Worm (Caenorhabditis elegans): ENCODE data around the gene ZK507.1.

The ZK507.1 gene

DNA sequence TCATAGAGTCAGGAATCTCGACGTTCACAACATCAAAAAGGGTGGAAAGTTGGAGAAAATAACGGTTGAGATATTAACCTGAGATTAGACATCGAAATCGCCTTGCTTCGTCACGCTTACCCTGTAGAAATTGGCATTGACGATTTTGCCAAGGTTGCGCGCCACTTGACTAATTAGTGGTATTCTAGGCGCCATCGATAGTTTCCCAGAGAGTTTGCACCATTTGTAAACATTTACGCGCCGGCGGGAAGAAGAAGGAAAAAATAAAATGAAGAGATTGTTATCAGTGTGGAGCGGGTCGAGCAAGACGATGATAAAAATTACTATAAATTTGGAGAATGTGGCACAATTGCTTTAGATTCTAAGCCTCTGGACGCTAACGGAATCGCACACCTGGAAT is 9.2 kb upstream of the ZK507.1 start:
- TF ChIP-seq ama-1 (optimal IDR thresholded peaks at IDR 0.05) (no peak), B0310.2 (tag; optimal IDR thresholded peaks at IDR 0.05) (no peak), pes-1 (GFP tag; IDR thresholded peaks at IDR 0.05) (no peak), tbx-37 (GFP tag; conservative IDR thresholded peaks at IDR 0.05) (no peak), hmg-4 (GFP tag; optimal IDR thresholded peaks at IDR 0.05) (no peak), ets-7 (tag; optimal IDR thresholded peaks at IDR 0.05) (no peak), F13C5.2 (tag; optimal IDR thresholded peaks at IDR 0.05) (no peak)

DNA sequence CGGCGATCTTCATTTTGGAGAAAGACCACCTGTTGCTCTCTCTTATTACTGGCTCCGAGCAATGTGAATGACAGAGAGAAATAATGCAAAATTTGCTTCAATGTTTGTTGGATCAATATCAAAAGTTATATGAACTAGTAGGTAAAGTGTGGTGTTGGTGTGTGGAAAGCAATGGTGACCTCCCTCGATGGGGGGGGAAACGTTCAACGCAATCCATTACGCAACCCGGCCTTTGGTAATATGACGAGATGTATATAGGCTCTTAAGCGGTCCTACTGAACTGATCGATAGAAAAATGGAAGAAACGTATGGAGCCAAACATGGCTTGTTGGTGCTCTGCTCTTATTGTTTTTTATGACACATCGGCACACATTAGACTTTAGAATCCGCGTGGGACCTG is 8.6 kb upstream of the ZK507.1 start:
- TF ChIP-seq ceh-36 (tag; optimal IDR thresholded peaks at IDR 0.05) (peak; percentile 16), tra-4 (tag; optimal IDR thresholded peaks at IDR 0.05) (no peak)

ce11 chrIII:9109172-9109571 is 8.1 kb upstream of the ZK507.1 start, which contains the start of gene cya-1:
cya-1 (minus strand) TSS chrIII:9109272.
- no peak for TF ChIP-seq F13C5.2 (tag; optimal IDR thresholded peaks at IDR 0.05)
- no peak for TF ChIP-seq ets-7 (tag; optimal IDR thresholded peaks at IDR 0.05)
- TF ChIP-seq hmbx-1 (tag; optimal IDR thresholded peaks at IDR 0.05): no peak
- no peak for TF ChIP-seq ceh-36 (tag; optimal IDR thresholded peaks at IDR 0.05)
- TF ChIP-seq hmg-4 (GFP tag; optimal IDR thresholded peaks at IDR 0.05): no peak
- TF ChIP-seq aly-1 (tag; optimal IDR thresholded peaks at IDR 0.05): no peak
- no peak for TF ChIP-seq ama-1 (optimal IDR thresholded peaks at IDR 0.05)
- no peak for TF ChIP-seq tbx-37 (GFP tag; conservative IDR thresholded peaks at IDR 0.05)
- no peak for TF ChIP-seq flt-1 (GFP tag; IDR thresholded peaks at IDR 0.05)
- no peak for TF ChIP-seq tra-4 (tag; optimal IDR thresholded peaks at IDR 0.05)

DNA sequence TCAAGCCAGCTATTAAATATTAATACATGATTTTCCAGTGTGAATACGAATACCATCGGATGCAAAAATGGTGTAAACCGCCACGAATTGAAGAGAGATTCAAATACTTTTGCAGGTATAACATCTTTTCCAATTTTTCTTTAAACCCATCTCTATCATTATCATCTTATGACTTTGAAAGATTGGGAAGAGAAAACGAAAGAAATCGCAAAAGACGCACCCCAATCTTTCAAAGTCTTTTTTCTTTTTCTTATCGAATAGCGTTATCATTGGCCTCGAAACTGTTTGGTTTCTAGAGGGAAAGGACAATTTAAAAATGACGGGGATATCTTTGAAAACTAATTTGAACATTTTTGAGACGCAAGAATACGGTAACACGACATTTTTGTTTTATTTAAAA is 4.5 kb upstream of the ZK507.1 start:
- TF ChIP-seq hnd-1 (tag; optimal IDR thresholded peaks at IDR 0.05): no peak

- TF ChIP-seq hmbx-1 (tag; optimal IDR thresholded peaks at IDR 0.05): peak; percentile 20
- peak; percentile 77 for TF ChIP-seq tbx-11 (GFP tag; IDR thresholded peaks at IDR 0.05)
- 0 out of 2 replicates have a peak, but pooled peaks have one; percentile 37 for TF ChIP-seq sea-1 (GFP tag; conservative IDR thresholded peaks at IDR 0.05)
- peak; percentile 80 for TF ChIP-seq hmg-4 (GFP tag; optimal IDR thresholded peaks at IDR 0.05)
- peak; percentile 37 for TF ChIP-seq tra-4 (tag; optimal IDR thresholded peaks at IDR 0.05)
- TF ChIP-seq ets-7 (tag; optimal IDR thresholded peaks at IDR 0.05): peak; percentile 27
- peak; percentile 77 for TF ChIP-seq hnd-1 (tag; optimal IDR thresholded peaks at IDR 0.05)
- peak; percentile 76 for TF ChIP-seq tbx-37 (GFP tag; conservative IDR thresholded peaks at IDR 0.05)
- TF ChIP-seq F13C5.2 (tag; optimal IDR thresholded peaks at IDR 0.05): peak; percentile 18
- no peak for TF ChIP-seq aly-1 (tag; optimal IDR thresholded peaks at IDR 0.05)
- peak; percentile 73 for TF ChIP-seq B0310.2 (tag; optimal IDR thresholded peaks at IDR 0.05)
- TF ChIP-seq ama-1 (optimal IDR thresholded peaks at IDR 0.05): no peak
- TF ChIP-seq scrt-1 (GFP tag; IDR thresholded peaks at IDR 0.05): peak; percentile 87
- TF ChIP-seq ceh-36 (tag; optimal IDR thresholded peaks at IDR 0.05): peak; percentile 74
- TF ChIP-seq pes-1 (GFP tag; IDR thresholded peaks at IDR 0.05): no peak
- peak; percentile 79 for TF ChIP-seq flt-1 (GFP tag; IDR thresholded peaks at IDR 0.05)
- peak; percentile 75 for TF ChIP-seq ceh-13 (GFP tag; optimal IDR thresholded peaks at IDR 0.05)
Observed at ce11 chrIII:9104060-9104459, 2.9 kb upstream of the ZK507.1 start.

ce11 chrIII:9103643-9104042 is 2.5 kb upstream of the ZK507.1 start, which contains the start of gene dos-1:
dos-1 (plus strand) TSS chrIII:9103943.
- no peak for TF ChIP-seq ceh-36 (tag; optimal IDR thresholded peaks at IDR 0.05)
- TF ChIP-seq scrt-1 (GFP tag; IDR thresholded peaks at IDR 0.05): no peak
- TF ChIP-seq hnd-1 (tag; optimal IDR thresholded peaks at IDR 0.05): no peak
- TF ChIP-seq aly-1 (tag; optimal IDR thresholded peaks at IDR 0.05): no peak

DNA sequence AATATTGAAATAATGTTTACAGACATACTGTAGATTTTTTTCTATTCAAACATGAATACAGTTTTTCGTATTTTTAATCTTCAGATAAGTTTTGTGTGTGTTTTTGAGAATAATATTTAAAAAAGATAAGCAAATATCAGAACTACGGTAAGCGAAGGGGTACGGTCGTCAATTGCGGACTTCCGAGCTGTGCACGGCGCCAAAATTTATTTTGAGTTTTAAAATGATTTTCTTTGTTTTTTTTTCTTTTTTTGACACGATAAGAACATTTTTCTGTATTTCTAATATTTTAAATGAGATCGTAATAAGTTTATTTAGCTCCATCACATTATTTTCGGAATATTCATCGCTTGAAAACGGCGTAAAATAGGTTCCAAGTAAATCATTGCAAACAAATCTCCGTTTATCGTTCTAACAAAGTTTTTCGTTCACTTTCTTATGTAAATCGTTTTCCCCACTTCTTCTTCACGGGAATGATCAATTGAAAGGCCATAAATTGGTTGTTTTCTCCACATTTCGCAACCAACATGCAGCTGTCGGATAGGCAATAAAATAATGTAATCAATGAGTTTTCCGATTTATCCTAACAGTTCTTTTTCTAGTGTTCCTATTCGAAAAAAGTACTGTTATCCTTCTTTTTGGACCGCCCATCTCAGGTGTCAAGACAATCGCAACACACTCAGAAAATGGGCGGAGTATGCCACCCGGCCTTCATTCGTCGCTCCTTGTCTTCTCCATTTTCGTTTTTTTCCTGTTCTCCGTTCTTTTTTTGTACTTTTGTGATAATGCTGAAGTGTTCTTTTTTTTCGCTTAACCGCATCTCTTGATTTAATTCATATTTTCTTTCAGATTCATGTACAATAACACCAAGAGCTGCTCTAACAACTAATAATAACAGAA is 9.5 kb downstream of the ZK507.1 start, which contains the start of gene glp-1:
glp-1 (plus strand) TSS at position 850 of the 900 bp plus-strand sequence.
- TF ChIP-seq tbx-37 (GFP tag; conservative IDR thresholded peaks at IDR 0.05) (no peak), B0310.2 (tag; optimal IDR thresholded peaks at IDR 0.05) (no peak), hmg-4 (GFP tag; optimal IDR thresholded peaks at IDR 0.05) (no peak), F13C5.2 (tag; optimal IDR thresholded peaks at IDR 0.05) (no peak), tra-4 (tag; optimal IDR thresholded peaks at IDR 0.05) (no peak), hnd-1 (tag; optimal IDR thresholded peaks at IDR 0.05) (no peak), pes-1 (GFP tag; IDR thresholded peaks at IDR 0.05) (no peak), hmbx-1 (tag; optimal IDR thresholded peaks at IDR 0.05) (no peak), ceh-13 (GFP tag; optimal IDR thresholded peaks at IDR 0.05) (no peak), sea-1 (GFP tag; conservative IDR thresholded peaks at IDR 0.05) (no peak), scrt-1 (GFP tag; IDR thresholded peaks at IDR 0.05) (no peak), flt-1 (GFP tag; IDR thresholded peaks at IDR 0.05) (no peak), aly-1 (tag; optimal IDR thresholded peaks at IDR 0.05) (no peak), ets-7 (tag; optimal IDR thresholded peaks at IDR 0.05) (no peak), ama-1 (optimal IDR thresholded peaks at IDR 0.05) (no peak), ceh-36 (tag; optimal IDR thresholded peaks at IDR 0.05) (no peak), tbx-11 (GFP tag; IDR thresholded peaks at IDR 0.05) (no peak)

ce11 chrIII:9089325-9089823 is 11.7 kb downstream of the ZK507.1 start, which contains the start of the genes mccc-2 and mrpl-44:
mccc-2 (minus strand) TSS chrIII:9089375.
mrpl-44 (minus strand) TSS chrIII:9089375.
- TF ChIP-seq aly-1 (tag; optimal IDR thresholded peaks at IDR 0.05): no peak
- TF ChIP-seq F13C5.2 (tag; optimal IDR thresholded peaks at IDR 0.05): peak; percentile 16

All from whole organism, early embryonic.